Worm (Caenorhabditis elegans) whole organism, L3 larva: Measurements from ENCODE around the gene C06E7.2.

Experiments
- ZK546.5 ChIP-seq: sonication (generic microtip); optimal IDR thresholded peaks from 2 replicates; lab custom pipeline; 2017; ENCODE audit warnings: missing biosample characterization, missing genetic modification characterization
- ceh-16 ChIP-seq: sonication (generic microtip); optimal IDR thresholded peaks from 2 replicates; lab custom pipeline; 2017; ENCODE audit warnings: missing biosample characterization, missing genetic modification characterization
- ceh-82 ChIP-seq: fragments of 150-350 bp; optimal IDR thresholded peaks from 2 replicates; lab custom pipeline; 2014; ENCODE audit warnings: missing biosample characterization, missing genetic modification characterization
- ceh-9 ChIP-seq: sonication (generic microtip); optimal IDR thresholded peaks from 2 replicates; lab custom pipeline; 2018; ENCODE audit warnings: missing biosample characterization, missing genetic modification characterization
- egl-27 ChIP-seq: sonication (generic microtip); optimal IDR thresholded peaks from 4 replicates; lab custom pipeline; 2017; ENCODE audit warnings: missing biosample characterization, missing genetic modification reagents, missing genetic modification characterization
- egl-5 ChIP-seq: fragments of 150-350 bp; optimal IDR thresholded peaks from 2 replicates; lab custom pipeline; 2017; ENCODE audit warnings: missing biosample characterization, missing genetic modification reagents, missing genetic modification characterization, inconsistent platforms
- elt-1 ChIP-seq: fragments of 150-350 bp; optimal IDR thresholded peaks from 2 replicates; lab custom pipeline; 2014; ENCODE audit warnings: missing biosample characterization, missing genetic modification characterization
- elt-2 ChIP-seq: sonication (generic microtip); optimal IDR thresholded peaks from 2 replicates; lab custom pipeline; 2016; ENCODE audit warnings: missing genetic modification reagents, mild to moderate bottlenecking, missing genetic modification characterization, missing compliant biosample characterization
- elt-3 ChIP-seq, 3 experiments: fragments of 150-350 bp in 1 of 3; sonication (generic microtip) in 2 of 3; optimal IDR thresholded peaks; 2 replicates in 2 of 3; 4 replicates in 1 of 3; lab custom pipeline; 2014 to 2017; ENCODE audit warnings: missing biosample characterization in 3 of 3, missing genetic modification characterization in 3 of 3
- eor-1 ChIP-seq, 2 experiments: fragments of 150-350 bp; optimal IDR thresholded peaks; 2 replicates each; lab custom pipeline; 2014 to 2018; ENCODE audit warnings: missing biosample characterization in 2 of 2, missing genetic modification characterization in 2 of 2
- fkh-2 ChIP-seq: fragments of 150-350 bp; optimal IDR thresholded peaks from 2 replicates; lab custom pipeline; 2014; ENCODE audit warnings: missing biosample characterization, missing genetic modification reagents, missing genetic modification characterization
- fos-1 ChIP-seq: fragments of 150-350 bp; optimal IDR thresholded peaks from 2 replicates; lab custom pipeline; 2014; ENCODE audit warnings: missing biosample characterization, missing genetic modification characterization
- hmg-11 ChIP-seq: sonication (generic microtip); optimal IDR thresholded peaks from 2 replicates; lab custom pipeline; 2016; ENCODE audit warnings: missing genetic modification characterization, missing compliant biosample characterization
- lin-15B ChIP-seq: fragments of 150-350 bp; optimal IDR thresholded peaks from 2 replicates; lab custom pipeline; 2014; ENCODE audit warnings: missing biosample characterization, missing genetic modification characterization
- lin-39 ChIP-seq: fragments of 150-350 bp; optimal IDR thresholded peaks from 2 replicates; lab custom pipeline; 2018; ENCODE audit warnings: missing biosample characterization, missing genetic modification reagents, missing genetic modification characterization
- lsy-12 ChIP-seq: sonication (generic microtip); optimal IDR thresholded peaks from 2 replicates; lab custom pipeline; 2016; ENCODE audit warnings: mild to moderate bottlenecking, missing genetic modification characterization, missing compliant biosample characterization
- mml-1 ChIP-seq: fragments of 150-350 bp; sonication (generic microtip); optimal IDR thresholded peaks from 3 replicates; lab custom pipeline; 2014; ENCODE audit warnings: missing biosample characterization, missing genetic modification characterization
- nfya-1 ChIP-seq: sonication (generic microtip); optimal IDR thresholded peaks from 2 replicates; lab custom pipeline; 2017; ENCODE audit warnings: missing genetic modification characterization, mild to moderate bottlenecking, missing compliant biosample characterization, antibody characterized with exemption, moderate library complexity; ENCODE audit not compliant: insufficient read depth
- nhr-11 ChIP-seq: fragments of 150-350 bp; optimal IDR thresholded peaks from 2 replicates; lab custom pipeline; 2014; ENCODE audit warnings: missing biosample characterization, missing genetic modification characterization
- nhr-12 ChIP-seq: fragments of 150-350 bp; optimal IDR thresholded peaks from 2 replicates; lab custom pipeline; 2014; ENCODE audit warnings: missing biosample characterization, missing genetic modification characterization
- nhr-23 ChIP-seq: fragments of 150-350 bp; optimal IDR thresholded peaks from 2 replicates; lab custom pipeline; 2014; ENCODE audit warnings: missing biosample characterization, missing genetic modification reagents, missing genetic modification characterization
- nhr-237 ChIP-seq: fragments of 150-350 bp; optimal IDR thresholded peaks from 2 replicates; lab custom pipeline; 2014; ENCODE audit warnings: missing biosample characterization, missing genetic modification characterization
- nhr-43 ChIP-seq: sonication (generic microtip); optimal IDR thresholded peaks from 2 replicates; lab custom pipeline; 2016; ENCODE audit warnings: mild to moderate bottlenecking, missing genetic modification characterization, missing compliant biosample characterization; ENCODE audit not compliant: poor library complexity, severe bottlenecking
- nhr-67 ChIP-seq: fragments of 150-350 bp; optimal IDR thresholded peaks from 2 replicates; lab custom pipeline; 2014; ENCODE audit warnings: missing biosample characterization, missing genetic modification characterization
- nhr-76 ChIP-seq: fragments of 150-350 bp; sonication (generic microtip); optimal IDR thresholded peaks from 5 replicates; lab custom pipeline; 2014; ENCODE audit warnings: missing biosample characterization, missing genetic modification characterization
- nhr-77 ChIP-seq: fragments of 150-350 bp; optimal IDR thresholded peaks from 2 replicates; lab custom pipeline; 2014; ENCODE audit warnings: missing biosample characterization, missing genetic modification characterization
- pha-4 ChIP-seq: fragments of 150-350 bp; optimal IDR thresholded peaks from 2 replicates; lab custom pipeline; 2014; ENCODE audit warnings: missing biosample characterization, missing genetic modification reagents, missing genetic modification characterization
- pqm-1 ChIP-seq: fragments of 150-350 bp; optimal IDR thresholded peaks from 2 replicates; lab custom pipeline; 2017; ENCODE audit warnings: missing biosample characterization, missing genetic modification characterization, inconsistent platforms
- skn-1 ChIP-seq: fragments of 150-350 bp; optimal IDR thresholded peaks from 2 replicates; lab custom pipeline; 2014; ENCODE audit warnings: missing biosample characterization, missing genetic modification characterization
- snpc-4 ChIP-seq: fragments of 150-350 bp; optimal IDR thresholded peaks from 2 replicates; lab custom pipeline; 2014; ENCODE audit warnings: missing biosample characterization, missing genetic modification characterization
- unc-62 ChIP-seq: fragments of 150-350 bp; sonication (generic microtip); optimal IDR thresholded peaks from 4 replicates; lab custom pipeline; 2014; ENCODE audit warnings: missing biosample characterization, missing genetic modification reagents, missing genetic modification characterization
- zag-1 ChIP-seq: fragments of 150-350 bp; optimal IDR thresholded peaks from 2 replicates; lab custom pipeline; 2014; ENCODE audit warnings: missing biosample characterization, missing genetic modification characterization
- ztf-11 ChIP-seq: fragments of 150-350 bp; optimal IDR thresholded peaks from 2 replicates; lab custom pipeline; 2014; ENCODE audit warnings: missing biosample characterization, missing genetic modification characterization
- ztf-4 ChIP-seq: fragments of 150-350 bp; optimal IDR thresholded peaks from 2 replicates; lab custom pipeline; 2014; ENCODE audit warnings: missing biosample characterization, missing genetic modification characterization

C06E7.2 gene

ce11 chrIV:5817459-5817858, 21.8 kb upstream of the C06E7.2 start (continued):
- TF ChIP-seq fos-1 (tag; lab: Kevin White, UChicago) (no peak), nhr-11 (no peak), unc-62 (GFP tag; lab: Kevin White, UChicago) (no peak), lsy-12 (no peak), ceh-16 (no peak), ztf-4 (no peak), zag-1 (no peak), egl-5 (tag; lab: Kevin White, UChicago) (peak; percentile 48), fkh-2 (tag; lab: Kevin White, UChicago) (no peak), nhr-67 (tag; lab: Kevin White, UChicago) (no peak), snpc-4 (tag; lab: Kevin White, UChicago) (no peak), eor-1 (tag; optimal IDR thresholded peaks at IDR 0.05; lab: Kevin White, UChicago) (no peak), lin-39 (peak; percentile 34), nhr-43 (tag; lab: Kevin White, UChicago) (peak; percentile 76), nhr-77 (tag; lab: Kevin White, UChicago) (no peak), ZK546.5 (tag; lab: Kevin White, UChicago) (no peak), ceh-9 (no peak), nhr-12 (tag; lab: Kevin White, UChicago) (no peak), mml-1 (tag; lab: Kevin White, UChicago) (no peak), elt-1 (peak; percentile 16)

ce11 chrIV:5820056-5820799, 19.1 kb upstream of the C06E7.2 start:
- TF ChIP-seq nhr-76 (tag; lab: Kevin White, UChicago) (no peak), ztf-11 (no peak), ceh-82 (tag; lab: Kevin White, UChicago) (no peak), pha-4 (tag; lab: Kevin White, UChicago) (peak; percentile 16)
- TF ChIP-seq, all 47 proteins: peak for 1

ce11 chrIV:5820953-5821352, 18.3 kb upstream of the C06E7.2 start:
- TF ChIP-seq elt-3 (tag; optimal IDR thresholded peaks at IDR 0.05; lab: Kevin White, UChicago), result no peak
- TF ChIP-seq skn-1 (tag; lab: Kevin White, UChicago), result no peak
- no peak for TF ChIP-seq lin-15B (tag; lab: Kevin White, UChicago)
- peak; percentile 40 for TF ChIP-seq pqm-1 (tag; lab: Kevin White, UChicago)
- no peak for TF ChIP-seq lsy-12
- TF ChIP-seq zag-1, result no peak
- TF ChIP-seq lin-39, result no peak
- TF ChIP-seq nfya-1 (tag; lab: Kevin White, UChicago), result peak; percentile 22
- TF ChIP-seq ZK546.5 (tag; lab: Kevin White, UChicago), result no peak
- peak; percentile 37 for TF ChIP-seq pha-4 (tag; lab: Kevin White, UChicago)
- TF ChIP-seq egl-27, result no peak
- peak; percentile 4 for TF ChIP-seq elt-2 (tag; lab: Kevin White, UChicago)
- TF ChIP-seq, all 47 proteins: peak for 4

DNA sequence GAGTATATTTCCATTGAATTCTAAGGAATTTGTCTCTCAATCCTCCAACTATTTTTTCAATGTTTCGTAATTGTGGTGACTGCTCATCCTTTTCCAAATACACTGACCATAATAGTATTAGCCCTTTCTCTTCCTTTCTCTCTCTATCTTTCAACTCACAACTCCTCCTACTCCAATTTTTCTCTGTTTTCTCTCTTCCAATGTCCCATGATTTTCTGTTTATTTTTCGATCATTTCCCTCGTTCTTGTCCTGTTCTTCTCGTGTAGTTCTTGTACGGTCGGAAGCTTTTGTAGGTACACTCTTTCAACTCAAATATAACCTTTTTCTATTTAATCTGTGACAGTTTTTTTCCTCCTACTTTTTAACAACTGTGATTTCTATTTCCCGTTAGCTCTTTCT, 17.3 kb upstream of the C06E7.2 start:
- peak; percentile 29 for TF ChIP-seq hmg-11
- TF ChIP-seq pqm-1 (tag; lab: Kevin White, UChicago), result peak; percentile 55
- TF ChIP-seq fkh-2 (tag; lab: Kevin White, UChicago), result no peak
- TF ChIP-seq pha-4 (tag; lab: Kevin White, UChicago), result peak; percentile 98
- TF ChIP-seq elt-2 (tag; lab: Kevin White, UChicago), result peak; percentile 6
- TF ChIP-seq elt-3 (tag; optimal IDR thresholded peaks at IDR 0.05; lab: Kevin White, UChicago), result no peak

DNA sequence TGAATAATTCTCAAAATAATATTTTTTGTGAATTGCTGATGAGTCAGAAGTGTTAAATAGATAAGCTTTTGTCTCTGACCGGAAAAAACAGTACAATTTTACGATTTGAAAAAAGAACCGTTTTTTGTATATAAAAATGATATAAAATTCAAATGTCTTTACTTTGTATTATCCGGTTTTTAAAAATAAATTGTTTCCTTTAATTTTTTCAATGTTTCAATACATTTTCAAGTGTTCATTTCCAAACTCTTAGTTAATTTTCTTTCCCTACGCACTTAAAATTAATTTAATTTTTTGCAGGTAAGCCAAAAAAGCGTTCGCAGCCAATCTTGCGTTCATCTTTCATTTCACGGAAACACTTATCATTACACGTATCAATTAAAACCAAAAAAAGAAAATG, 14.8 kb upstream of the C06E7.2 start, which contains the start of gene egal-1:
TSS of gene egal-1 (plus strand) at position 301 of the 400 bp plus-strand sequence.
- TF ChIP-seq ZK546.5 (tag; lab: Kevin White, UChicago) (no peak), nhr-237 (tag; lab: Kevin White, UChicago) (no peak), nhr-23 (tag; lab: Kevin White, UChicago) (no peak)
- TF ChIP-seq, all 47 proteins: peak for 0
